Worm (Caenorhabditis elegans) whole organism, late embryonic: ENCODE data around the gene F22B3.7.
"Not testable (repeated sequence)": the region's sequence is repeated elsewhere in the genome, so short reads cannot be mapped to it uniquely, and the experiment has no call there.

Experiments used
- F13H6.1 ChIP-seq: sonication (generic microtip); optimal IDR thresholded peaks from 2 replicates; lab custom pipeline; 2016; ENCODE audit warnings: missing genetic modification characterization, missing compliant biosample characterization
- T23F11.4 ChIP-seq: fragments of 200-800 bp; sonication (Bioruptor generic); optimal IDR thresholded peaks from 2 replicates; lab custom pipeline; 2018; ENCODE audit warnings: mild to moderate bottlenecking, missing genetic modification characterization, missing compliant biosample characterization
- ahr-1 ChIP-seq: sonication (generic microtip); optimal IDR thresholded peaks from 2 replicates; lab custom pipeline; 2016; ENCODE audit warnings: missing genetic modification characterization, missing compliant biosample characterization
- ceh-6 ChIP-seq: fragments of 200-800 bp; sonication (Bioruptor generic); optimal IDR thresholded peaks from 2 replicates; lab custom pipeline; 2018; ENCODE audit warnings: mild to moderate bottlenecking, missing genetic modification characterization, missing compliant biosample characterization
- elt-2 ChIP-seq: sonication (generic microtip); optimal IDR thresholded peaks from 2 replicates; lab custom pipeline; 2016; ENCODE audit warnings: missing genetic modification reagents, missing genetic modification characterization, missing compliant biosample characterization
- mec-3 ChIP-seq: sonication (generic microtip); optimal IDR thresholded peaks from 2 replicates; lab custom pipeline; 2016; ENCODE audit warnings: borderline replicate concordance, missing genetic modification characterization, missing compliant biosample characterization
- nhr-232 ChIP-seq: sonication (generic microtip); optimal IDR thresholded peaks from 2 replicates; lab custom pipeline; 2016; ENCODE audit warnings: missing genetic modification characterization, missing compliant biosample characterization
- pha-4 ChIP-seq: fragments of 150-350 bp; optimal IDR thresholded peaks from 2 replicates; lab custom pipeline; 2018; ENCODE audit warnings: missing biosample characterization, missing genetic modification reagents, missing genetic modification characterization

ce11 chrIV:11416724-11417123 is 4.9 kb downstream of the F22B3.7 start, which contains the start of gene F22B3.5:
- TF ChIP-seq nhr-232 (tag; lab: Kevin White, UChicago); pha-4 (tag; lab: Kevin White, UChicago); T23F11.4 (GFP tag; lab: Kevin White, UChicago); ahr-1; mec-3 (tag; lab: Kevin White, UChicago); F13H6.1 (tag; lab: Kevin White, UChicago); elt-2 (tag; lab: Kevin White, UChicago); ceh-6 (GFP tag; lab: Kevin White, UChicago): not testable (repeated sequence)
